Fruit fly (Drosophila melanogaster): Measurements from ENCODE around the gene Atg17.

The Atg17 gene

dm6 chr3R:5727724-5728365, 58.3 kb downstream of the Atg17 start:
- TF ChIP-seq Dll (optimal IDR thresholded peaks at IDR 0.05) (no peak), CG8478 (optimal IDR thresholded peaks at IDR 0.05) (no peak), EcR (GFP tag; optimal IDR thresholded peaks at IDR 0.05) (no peak), psq (optimal IDR thresholded peaks at IDR 0.05) (no peak), pan (optimal IDR thresholded peaks at IDR 0.05) (no peak), usp (GFP tag; optimal IDR thresholded peaks at IDR 0.05) (no peak)

All from whole organism.